Worm (Caenorhabditis elegans) whole organism, early embryonic: ENCODE measurements around the gene mab-10.

ENCODE experiments used
- ama-1 ChIP-seq: fragments of 150-350 bp; optimal IDR thresholded peaks from 2 replicates; lab custom pipeline; 2014
- flt-1 ChIP-seq: fragments of 200-800 bp; sonication (Bioruptor generic); IDR thresholded peaks from 2 replicates; pipeline ENCODE4 v1.3.6; 2022; ENCODE audit warnings: missing genetic modification characterization, missing compliant biosample characterization
- hmbx-1 ChIP-seq: sonication (generic microtip); optimal IDR thresholded peaks from 2 replicates; lab custom pipeline; 2016; ENCODE audit warnings: mild to moderate bottlenecking, missing genetic modification characterization, missing compliant biosample characterization
- hnd-1 ChIP-seq: sonication (generic microtip); optimal IDR thresholded peaks from 2 replicates; lab custom pipeline; 2016; ENCODE audit warnings: missing genetic modification characterization, missing compliant biosample characterization
- tbx-11 ChIP-seq: fragments of 200-800 bp; sonication (Bioruptor generic); IDR thresholded peaks from 2 replicates; pipeline ENCODE4 v1.3.6; 2022; ENCODE audit warnings: missing genetic modification characterization, missing compliant biosample characterization
- tra-4 ChIP-seq: sonication (generic microtip); optimal IDR thresholded peaks from 2 replicates; lab custom pipeline; 2017; ENCODE audit warnings: missing genetic modification characterization, missing compliant biosample characterization

ce11 chrII:10494467-10494866, 33.4 kb upstream of the mab-10 start, which contains the start of gene ZK666.14:
- TF ChIP-seq ama-1: no peak
- TF ChIP-seq flt-1 (GFP tag; lab: Robert Waterston, UW): no peak
- no peak for TF ChIP-seq hmbx-1 (tag; lab: Kevin White, UChicago)
- TF ChIP-seq hnd-1 (tag; lab: Kevin White, UChicago): no peak
- TF ChIP-seq tbx-11 (GFP tag; lab: Robert Waterston, UW): no peak
- TF ChIP-seq tra-4 (tag; lab: Kevin White, UChicago): no peak
